Worm (Caenorhabditis elegans) whole organism, midembryonic: ENCODE measurements around the gene F58H1.8.

Experiments used
- T22C8.4 ChIP-seq: fragments of 200-800 bp; sonication (Bioruptor generic); IDR thresholded peaks from 2 replicates; pipeline ENCODE4 v1.3.6; 2022; ENCODE audit warnings: missing genetic modification characterization, missing compliant biosample characterization
- cog-1 ChIP-seq: sonication (generic microtip); optimal IDR thresholded peaks from 2 replicates; lab custom pipeline; 2016; ENCODE audit warnings: missing genetic modification characterization, missing compliant biosample characterization
- flt-1 ChIP-seq: fragments of 200-800 bp; sonication (Bioruptor generic); IDR thresholded peaks from 2 replicates; pipeline ENCODE4 v1.3.6; 2022; ENCODE audit warnings: missing genetic modification characterization, missing compliant biosample characterization
- klf-2 ChIP-seq: fragments of 200-800 bp; sonication (Bioruptor generic); conservative IDR thresholded peaks from 2 replicates; pipeline ENCODE4 v1.3.6; 2022; ENCODE audit warnings: missing genetic modification reagents, missing genetic modification characterization, missing compliant biosample characterization
- med-1 ChIP-seq: sonication (generic microtip); optimal IDR thresholded peaks from 2 replicates; lab custom pipeline; 2017; ENCODE audit warnings: missing genetic modification characterization, mild to moderate bottlenecking, missing compliant biosample characterization, antibody characterized with exemption, missing genetic modification reagents; ENCODE audit not compliant: insufficient read depth
- ref-1 ChIP-seq: fragments of 200-800 bp; sonication (Bioruptor generic); conservative IDR thresholded peaks from 2 replicates; pipeline ENCODE4 v1.3.6; 2022; ENCODE audit warnings: missing genetic modification reagents, missing genetic modification characterization, missing compliant biosample characterization
- tab-1 ChIP-seq: fragments of 200-800 bp; sonication (Bioruptor generic); IDR thresholded peaks from 2 replicates; pipeline ENCODE4 v1.3.6; 2022; ENCODE audit warnings: missing genetic modification characterization, missing compliant biosample characterization
- ztf-23 ChIP-seq: fragments of 200-800 bp; sonication (Bioruptor generic); IDR thresholded peaks from 2 replicates; pipeline ENCODE4 v1.3.6; 2022; ENCODE audit warnings: missing genetic modification reagents, missing genetic modification characterization, missing compliant biosample characterization
- ztf-29 ChIP-seq: fragments of 200-800 bp; sonication (Bioruptor generic); IDR thresholded peaks from 2 replicates; pipeline ENCODE4 v1.3.6; 2022; ENCODE audit warnings: missing genetic modification reagents, missing genetic modification characterization, missing compliant biosample characterization

Gene F58H1.8

DNA sequence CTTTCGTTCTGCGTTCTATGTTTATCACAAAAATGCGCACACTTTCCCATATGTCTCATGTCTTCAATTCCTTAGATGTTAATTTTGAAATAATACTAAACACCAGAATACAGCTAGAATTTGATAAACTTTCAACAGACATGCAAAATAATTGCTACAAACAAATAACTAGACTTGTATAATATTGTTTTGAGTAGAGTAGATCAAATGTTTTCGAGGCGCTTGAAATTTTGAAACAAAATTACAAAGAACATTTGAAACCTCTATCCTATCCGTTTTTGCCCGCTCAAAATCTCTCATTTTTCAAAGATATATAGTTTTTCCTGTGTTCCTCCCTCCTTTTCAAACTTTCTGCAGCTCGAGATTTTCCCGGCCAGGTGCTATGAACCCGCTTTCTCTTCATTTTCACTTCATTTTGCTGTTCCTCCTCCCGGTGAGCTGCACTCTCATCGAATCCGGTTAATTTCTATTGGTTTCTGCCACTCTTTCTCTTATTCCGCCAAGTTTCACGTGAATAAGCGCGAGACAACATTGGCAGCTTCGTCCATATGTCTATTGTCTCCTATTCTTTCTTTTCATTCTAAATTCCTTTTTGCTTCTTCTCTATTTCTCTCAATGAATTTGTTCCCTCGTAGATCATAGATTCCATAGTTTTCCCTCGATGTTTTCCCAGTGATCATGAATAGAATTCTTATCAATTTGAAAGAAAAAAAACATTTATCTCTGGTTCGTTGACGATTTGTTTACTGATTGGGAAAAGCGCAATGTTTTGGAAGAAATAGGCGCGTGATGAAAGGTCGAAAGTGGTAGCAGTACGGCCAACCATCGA is 13.0 kb upstream of the F58H1.8 start:
- TF ChIP-seq med-1 (GFP tag; lab: Kevin White, UChicago) (no peak), flt-1 (no peak)

DNA sequence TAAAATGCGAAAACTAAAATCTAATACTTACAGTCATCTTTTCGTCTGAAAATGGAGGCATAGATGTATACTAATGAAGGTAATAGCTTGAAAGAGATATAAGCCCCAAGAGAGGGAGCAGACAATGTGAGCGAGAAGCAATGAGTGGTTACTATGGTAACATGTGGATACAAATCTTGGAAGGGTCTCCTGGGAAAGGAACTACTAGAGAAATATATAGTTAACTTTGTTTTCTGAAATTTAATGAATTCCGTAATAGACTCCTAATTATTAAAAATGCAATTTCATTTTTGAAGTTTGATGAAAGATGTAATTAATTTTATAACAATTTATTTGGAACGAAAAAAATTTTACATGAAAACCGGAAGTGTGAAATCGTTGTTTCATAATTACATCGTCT is 7.6 kb upstream of the F58H1.8 start, which contains the start of gene osm-6:
TSS of gene osm-6 (minus strand) at position 101 of the 400 bp plus-strand sequence.
- TF ChIP-seq klf-2 (GFP tag; lab: Robert Waterston, UW) (no peak), ztf-29 (no peak), med-1 (GFP tag; lab: Kevin White, UChicago) (no peak)

DNA sequence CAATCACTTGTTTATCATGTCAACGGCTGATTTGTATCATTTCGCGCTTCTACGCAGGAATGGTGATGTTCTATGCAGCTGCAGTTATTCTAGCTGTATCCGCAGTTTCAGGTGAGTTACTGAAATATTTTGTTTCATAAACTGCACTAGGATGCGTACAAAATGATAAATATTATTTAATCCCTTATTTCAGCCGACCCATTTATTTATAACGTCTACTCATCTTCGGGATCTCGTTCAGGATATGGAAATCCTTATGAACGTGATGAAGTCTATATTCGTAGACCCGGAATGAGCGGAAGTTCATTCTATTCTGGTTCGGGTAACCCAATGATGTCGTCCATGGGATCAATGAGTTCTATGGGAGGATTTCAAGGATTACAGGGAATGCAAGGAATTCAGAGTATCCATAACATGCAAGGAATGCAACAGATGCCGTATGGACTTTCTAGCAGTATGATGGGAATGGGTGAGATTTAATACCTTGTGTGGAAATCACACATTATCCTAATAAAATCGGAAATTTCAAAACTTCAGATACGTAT is 5.8 kb upstream of the F58H1.8 start, which contains the start of gene F58H1.2:
TSS of gene F58H1.2 (plus strand) at position 51 of the 545 bp plus-strand sequence.
- TF ChIP-seq ref-1 (GFP tag; lab: Robert Waterston, UW), result no peak
- TF ChIP-seq tab-1 (GFP tag; lab: Robert Waterston, UW), result no peak
- TF ChIP-seq flt-1, result no peak
- TF ChIP-seq klf-2 (GFP tag; lab: Robert Waterston, UW), result no peak
- TF ChIP-seq ztf-29, result no peak
- TF ChIP-seq ztf-23 (GFP tag; lab: Robert Waterston, UW), result no peak
- no peak for TF ChIP-seq T22C8.4
- no peak for TF ChIP-seq med-1 (GFP tag; lab: Kevin White, UChicago)
- TF ChIP-seq cog-1 (tag; lab: Kevin White, UChicago), result no peak

ce11 chrV:11933196-11934028 is 1.5 kb upstream of the F58H1.8 start, which contains the start of the genes aman-2 and F58H1.3:
aman-2 (minus strand) TSS chrV:11933246.
F58H1.3 (plus strand) TSS chrV:11933978.
- no peak for TF ChIP-seq ref-1 (GFP tag; lab: Robert Waterston, UW)
- TF ChIP-seq cog-1 (tag; lab: Kevin White, UChicago), result peak; percentile 81
- TF ChIP-seq ztf-23 (GFP tag; lab: Robert Waterston, UW), result peak; percentile 78
- TF ChIP-seq med-1 (GFP tag; lab: Kevin White, UChicago), result no peak
- no peak for TF ChIP-seq T22C8.4
- TF ChIP-seq flt-1, result no peak
- TF ChIP-seq klf-2 (GFP tag; lab: Robert Waterston, UW), result no peak
- TF ChIP-seq ztf-29, result no peak

DNA sequence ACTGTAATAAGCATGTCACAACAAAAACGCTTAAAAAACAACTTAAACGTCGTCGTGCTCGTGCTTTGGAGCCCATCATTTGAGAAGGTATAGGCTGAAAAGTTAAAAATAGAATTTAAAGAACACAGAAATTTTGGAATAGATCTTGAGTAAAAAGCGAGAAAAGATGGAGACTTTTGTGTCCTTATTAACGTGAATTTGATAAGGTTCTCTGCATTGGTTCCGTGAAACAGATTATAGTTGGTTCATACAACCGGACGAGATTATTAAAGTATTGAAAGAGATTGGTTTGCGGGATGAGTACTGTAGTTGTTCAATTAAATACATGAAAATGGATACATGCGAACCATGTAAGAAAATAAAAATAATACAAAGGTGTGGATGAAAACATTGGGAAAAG is 2.8 kb downstream of the F58H1.8 start, which contains the start of gene gpla-1:
TSS of gene gpla-1 (minus strand) at position 101 of the 400 bp plus-strand sequence.
- no peak for TF ChIP-seq flt-1
- TF ChIP-seq T22C8.4, result no peak
- no peak for TF ChIP-seq med-1 (GFP tag; lab: Kevin White, UChicago)
- TF ChIP-seq ztf-29, result no peak
- no peak for TF ChIP-seq tab-1 (GFP tag; lab: Robert Waterston, UW)
- no peak for TF ChIP-seq ref-1 (GFP tag; lab: Robert Waterston, UW)
- no peak for TF ChIP-seq klf-2 (GFP tag; lab: Robert Waterston, UW)
- TF ChIP-seq ztf-23 (GFP tag; lab: Robert Waterston, UW), result no peak
- no peak for TF ChIP-seq cog-1 (tag; lab: Kevin White, UChicago)

DNA sequence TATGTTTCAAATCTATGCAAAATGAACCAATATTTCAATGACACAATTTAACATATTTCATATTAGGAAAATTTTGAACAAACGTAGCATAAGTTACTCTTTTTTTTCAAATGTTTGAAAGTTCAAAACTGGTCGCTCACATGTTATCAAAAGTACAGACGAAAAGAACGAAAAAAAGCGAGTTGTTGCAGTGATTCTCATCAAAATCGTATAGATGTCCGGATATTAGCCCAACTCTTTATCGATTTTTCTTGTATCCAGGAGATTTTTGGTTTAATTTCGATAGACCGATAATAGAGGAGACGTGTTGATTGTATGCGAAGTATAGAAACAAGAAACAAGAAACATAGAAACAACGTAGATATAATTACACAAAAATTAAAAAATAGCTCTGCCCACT is 5.4 kb downstream of the F58H1.8 start:
- TF ChIP-seq ztf-29 (no peak), ref-1 (GFP tag; lab: Robert Waterston, UW) (no peak), ztf-23 (GFP tag; lab: Robert Waterston, UW) (no peak), med-1 (GFP tag; lab: Kevin White, UChicago) (no peak), klf-2 (GFP tag; lab: Robert Waterston, UW) (no peak), flt-1 (no peak), T22C8.4 (no peak), cog-1 (tag; lab: Kevin White, UChicago) (no peak), tab-1 (GFP tag; lab: Robert Waterston, UW) (no peak)

- TF ChIP-seq med-1 (GFP tag; lab: Kevin White, UChicago), result no peak
- TF ChIP-seq tab-1 (GFP tag; lab: Robert Waterston, UW), result no peak
- no peak for TF ChIP-seq ztf-29
- TF ChIP-seq flt-1, result no peak
- TF ChIP-seq cog-1 (tag; lab: Kevin White, UChicago), result no peak
- TF ChIP-seq ref-1 (GFP tag; lab: Robert Waterston, UW), result no peak
- TF ChIP-seq ztf-23 (GFP tag; lab: Robert Waterston, UW), result no peak
These were observed 6.7 kb downstream of the F58H1.8 start for ce11 chrV:11941664-11942063.

- TF ChIP-seq cog-1 (tag; lab: Kevin White, UChicago) (no peak), tab-1 (GFP tag; lab: Robert Waterston, UW) (no peak), T22C8.4 (no peak), ztf-23 (GFP tag; lab: Robert Waterston, UW) (no peak)
These were observed 7.4 kb downstream of the F58H1.8 start, which contains the start of gene F58H1.6 for ce11 chrV:11942325-11942724. F58H1.6 (plus strand) TSS chrV:11942625.

DNA sequence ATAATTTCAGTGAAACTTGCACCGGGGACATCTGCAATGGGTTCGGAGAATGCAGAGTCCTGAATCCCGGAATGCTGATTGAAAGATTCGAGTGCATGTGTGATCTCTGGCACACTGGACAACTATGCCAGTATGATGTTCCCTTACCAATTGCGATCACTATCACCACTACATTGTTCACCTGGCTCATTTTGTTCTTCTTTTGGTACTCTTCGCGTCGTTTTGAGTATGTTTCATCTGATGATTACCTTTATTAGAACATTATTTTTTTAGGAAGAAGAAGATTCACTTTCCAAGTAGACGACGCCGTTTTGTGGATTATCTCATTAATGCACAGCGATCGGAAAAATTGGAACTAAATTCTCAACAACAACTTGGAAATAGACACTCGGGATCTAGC is 8.8 kb downstream of the F58H1.8 start:
- TF ChIP-seq ztf-23 (GFP tag; lab: Robert Waterston, UW) (no peak), cog-1 (tag; lab: Kevin White, UChicago) (no peak), flt-1 (no peak), klf-2 (GFP tag; lab: Robert Waterston, UW) (no peak), med-1 (GFP tag; lab: Kevin White, UChicago) (no peak), ztf-29 (no peak), T22C8.4 (no peak), tab-1 (GFP tag; lab: Robert Waterston, UW) (no peak), ref-1 (GFP tag; lab: Robert Waterston, UW) (no peak)
